Worm (Caenorhabditis elegans): ENCODE data around the gene kin-20.

DNA sequence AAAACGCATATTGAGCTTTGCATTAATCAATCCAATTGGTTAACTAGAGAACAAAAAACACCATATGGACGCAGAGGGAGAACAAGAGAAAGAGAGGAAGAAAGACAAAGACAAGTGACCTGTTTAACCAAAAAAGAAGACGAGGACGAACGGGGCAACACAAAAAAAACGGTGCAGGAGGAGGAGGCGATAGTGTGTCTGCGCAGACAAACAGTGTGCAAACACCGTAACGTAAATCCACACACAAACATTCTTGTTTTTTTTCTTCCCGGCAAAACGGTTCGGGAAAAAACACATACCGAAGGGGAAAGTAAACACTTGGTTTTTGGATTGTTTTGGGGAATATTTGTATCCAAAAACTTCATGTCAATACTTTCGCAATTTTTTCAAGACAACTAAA lies 31.0 kb downstream of the kin-20 start:
- TF ChIP-seq unc-62 (GFP tag; optimal IDR thresholded peaks at IDR 0.05): no peak
- TF ChIP-seq blmp-1 (tag; optimal IDR thresholded peaks at IDR 0.05): no peak
- no peak for TF ChIP-seq nhr-28 (tag; optimal IDR thresholded peaks at IDR 0.05)
- TF ChIP-seq nhr-76 (tag; optimal IDR thresholded peaks at IDR 0.05): no peak
- no peak for TF ChIP-seq ztf-11 (tag; optimal IDR thresholded peaks at IDR 0.05)
- peak; percentile 11 for TF ChIP-seq mep-1 (tag; optimal IDR thresholded peaks at IDR 0.05)
- TF ChIP-seq ham-2 (GFP tag; optimal IDR thresholded peaks at IDR 0.05): no peak
- no peak for TF ChIP-seq nhr-237 (tag; optimal IDR thresholded peaks at IDR 0.05)
- TF ChIP-seq ceh-83 (GFP tag; optimal IDR thresholded peaks at IDR 0.05): no peak
- no peak for TF ChIP-seq ceh-43 (GFP tag; optimal IDR thresholded peaks at IDR 0.05)
- TF ChIP-seq nhr-12 (tag; optimal IDR thresholded peaks at IDR 0.05): no peak
- no peak for TF ChIP-seq unc-39 (tag; optimal IDR thresholded peaks at IDR 0.05)
- TF ChIP-seq ces-1 (GFP tag; optimal IDR thresholded peaks at IDR 0.05): no peak
- peak; percentile 2 for TF ChIP-seq pha-4 (tag; optimal IDR thresholded peaks at IDR 0.05)

All from whole organism, mixed stage, embryonic.